Worm (Caenorhabditis elegans): ENCODE measurements around the gene myrf-2.

Gene myrf-2

DNA sequence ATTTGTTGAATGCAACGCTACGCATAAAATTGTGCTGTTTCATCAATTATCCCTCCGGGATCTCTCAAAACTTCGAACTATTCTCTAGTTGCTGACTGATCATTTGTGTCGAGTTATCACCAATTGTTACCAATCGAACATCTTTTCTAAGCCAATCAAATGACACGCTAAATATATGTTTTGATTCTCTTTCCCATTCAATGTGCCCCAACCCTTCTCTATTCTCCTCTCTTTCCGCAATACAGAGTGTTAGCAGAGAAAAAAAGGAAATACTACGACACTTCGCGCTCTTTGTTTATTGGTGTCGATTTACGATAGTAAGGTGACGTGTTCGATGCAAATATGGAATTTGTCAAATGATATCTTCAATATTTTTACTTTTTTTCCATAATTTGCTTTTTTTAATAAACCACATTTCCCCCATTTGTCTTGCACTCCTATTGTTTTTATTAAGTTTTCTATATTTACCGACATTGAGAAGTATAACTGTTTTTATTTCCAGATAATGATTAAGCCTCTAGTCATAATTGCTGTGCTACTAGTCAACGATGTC, 3.1 kb upstream of the myrf-2 start, which contains the start of gene nucb-1 (continued):
- peak; percentile 93 for TF ChIP-seq R02D3.7 (tag; optimal IDR thresholded peaks at IDR 0.05)
- TF ChIP-seq nhr-12 (tag; optimal IDR thresholded peaks at IDR 0.05) = no peak
- no peak for TF ChIP-seq aly-2 (tag; optimal IDR thresholded peaks at IDR 0.05)
- no peak for TF ChIP-seq tbx-2 (tag; optimal IDR thresholded peaks at IDR 0.05)
- TF ChIP-seq ZK546.5 (tag; optimal IDR thresholded peaks at IDR 0.05) = no peak
- peak; percentile 91 for TF ChIP-seq nfya-1 (tag; optimal IDR thresholded peaks at IDR 0.05; ENCODE audit: insufficient read depth)
- no peak for TF ChIP-seq snpc-4 (tag; optimal IDR thresholded peaks at IDR 0.05)
- no peak for TF ChIP-seq nhr-77 (tag; optimal IDR thresholded peaks at IDR 0.05)
- TF ChIP-seq unc-62 (GFP tag; optimal IDR thresholded peaks at IDR 0.05) = no peak
- no peak for TF ChIP-seq nhr-76 (tag; optimal IDR thresholded peaks at IDR 0.05)
- TF ChIP-seq ztf-4 (tag; optimal IDR thresholded peaks at IDR 0.05) = no peak
- no peak for TF ChIP-seq mml-1 (tag; optimal IDR thresholded peaks at IDR 0.05)
- no peak for TF ChIP-seq nhr-67 (tag; optimal IDR thresholded peaks at IDR 0.05)
- no peak for TF ChIP-seq egl-27 (tag; optimal IDR thresholded peaks at IDR 0.05)
- TF ChIP-seq jun-1 (tag; optimal IDR thresholded peaks at IDR 0.05) = no peak
- TF ChIP-seq unc-39 (tag; optimal IDR thresholded peaks at IDR 0.05) = no peak
- no peak for TF ChIP-seq zag-1 (tag; optimal IDR thresholded peaks at IDR 0.05)
- peak; percentile 80 for TF ChIP-seq hmg-11 (tag; optimal IDR thresholded peaks at IDR 0.05)
- peak; percentile 49 for TF ChIP-seq lin-15B (tag; optimal IDR thresholded peaks at IDR 0.05)
- peak; percentile 2 for TF ChIP-seq fkh-10 (GFP tag; optimal IDR thresholded peaks at IDR 0.05)
- no peak for TF ChIP-seq mdl-1 (tag; optimal IDR thresholded peaks at IDR 0.05)
- peak; percentile 60 for TF ChIP-seq elt-2 (tag; optimal IDR thresholded peaks at IDR 0.05)

DNA sequence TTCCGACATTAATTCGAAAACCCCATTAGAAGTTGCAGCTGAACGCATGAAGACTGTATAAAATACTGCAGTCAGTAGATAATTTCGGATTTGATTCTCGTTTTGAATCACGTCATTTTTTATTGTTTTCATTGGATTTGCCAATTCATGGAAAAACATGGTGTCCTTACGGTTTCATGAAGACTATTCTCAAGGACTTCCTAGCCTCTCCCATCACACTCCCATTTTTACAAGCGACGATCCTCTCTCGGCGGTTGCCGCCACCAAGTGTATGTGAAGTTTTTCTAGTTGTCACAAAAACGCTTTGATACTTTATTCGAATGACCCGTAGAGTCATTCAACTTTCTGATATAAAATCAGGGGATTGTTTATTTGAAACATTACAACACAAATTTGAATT, 4.4 kb downstream of the myrf-2 start:
- TF ChIP-seq nhr-25 (tag; optimal IDR thresholded peaks at IDR 0.05) (peak; percentile 68), nhr-28 (tag; optimal IDR thresholded peaks at IDR 0.05) (no peak)

DNA sequence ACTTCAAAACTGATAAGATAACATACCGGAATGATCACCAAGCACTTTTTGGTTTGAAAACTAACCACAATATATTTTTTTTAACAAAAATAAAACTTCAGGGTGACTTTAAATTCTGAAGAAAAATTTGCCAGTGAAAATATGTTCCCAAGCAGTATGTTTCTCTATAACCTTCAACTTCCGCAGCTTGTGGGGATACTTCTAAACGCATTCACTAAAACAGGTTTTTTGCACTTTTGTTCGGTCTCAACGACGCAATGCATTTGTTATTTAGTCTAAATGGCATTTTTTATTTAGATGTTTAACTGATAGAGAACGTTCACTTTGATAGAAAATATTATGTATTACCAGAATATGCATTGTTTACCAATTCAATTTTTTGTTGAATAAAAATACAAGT, 4.9 kb downstream of the myrf-2 start:
- TF ChIP-seq aly-2 (tag; optimal IDR thresholded peaks at IDR 0.05) (no peak), nhr-25 (tag; optimal IDR thresholded peaks at IDR 0.05) (peak; percentile 83)

- TF ChIP-seq zag-1 (tag; optimal IDR thresholded peaks at IDR 0.05) (no peak), pha-4 (tag; optimal IDR thresholded peaks at IDR 0.05) (peak; percentile 74), elt-2 (tag; optimal IDR thresholded peaks at IDR 0.05) (peak; percentile 55), nhr-237 (tag; optimal IDR thresholded peaks at IDR 0.05) (no peak), nhr-77 (tag; optimal IDR thresholded peaks at IDR 0.05) (no peak), sea-2 (GFP tag; optimal IDR thresholded peaks at IDR 0.05) (no peak), ceh-82 (tag; optimal IDR thresholded peaks at IDR 0.05) (no peak), fos-1 (tag; optimal IDR thresholded peaks at IDR 0.05) (peak; percentile 55), aly-2 (tag; optimal IDR thresholded peaks at IDR 0.05) (no peak), nhr-76 (tag; optimal IDR thresholded peaks at IDR 0.05) (no peak), eor-1 (tag; optimal IDR thresholded peaks at IDR 0.05) (no peak), egl-27 (tag; optimal IDR thresholded peaks at IDR 0.05) (peak; percentile 54), nhr-43 (tag; optimal IDR thresholded peaks at IDR 0.05; ENCODE audit: poor library complexity, severe bottlenecking) (peak; percentile 62), nhr-25 (tag; optimal IDR thresholded peaks at IDR 0.05) (peak; percentile 71), nhr-23 (tag; optimal IDR thresholded peaks at IDR 0.05) (no peak), lin-39 (tag; optimal IDR thresholded peaks at IDR 0.05) (peak; percentile 94), R02D3.7 (tag; optimal IDR thresholded peaks at IDR 0.05) (peak; percentile 47), lsy-12 (tag; optimal IDR thresholded peaks at IDR 0.05) (peak; percentile 68), nfya-1 (tag; optimal IDR thresholded peaks at IDR 0.05; ENCODE audit: insufficient read depth) (peak; percentile 84), ama-1 (optimal IDR thresholded peaks at IDR 0.05) (no peak), pqm-1 (tag; optimal IDR thresholded peaks at IDR 0.05) (peak; percentile 9), ceh-28 (tag; optimal IDR thresholded peaks at IDR 0.05) (peak; percentile 41), ztf-11 (tag; optimal IDR thresholded peaks at IDR 0.05) (no peak), elt-1 (tag; optimal IDR thresholded peaks at IDR 0.05) (peak; percentile 54), skn-1 (tag; optimal IDR thresholded peaks at IDR 0.05) (no peak), unc-62 (GFP tag; optimal IDR thresholded peaks at IDR 0.05) (peak; percentile 75), nhr-67 (tag; optimal IDR thresholded peaks at IDR 0.05) (no peak), lin-15B (tag; optimal IDR thresholded peaks at IDR 0.05) (peak; percentile 39), jun-1 (tag; optimal IDR thresholded peaks at IDR 0.05) (peak; percentile 74), hmg-11 (tag; optimal IDR thresholded peaks at IDR 0.05) (peak; percentile 94), nhr-11 (tag; optimal IDR thresholded peaks at IDR 0.05) (peak; percentile 79), snpc-4 (tag; optimal IDR thresholded peaks at IDR 0.05) (peak; percentile 50), unc-39 (tag; optimal IDR thresholded peaks at IDR 0.05) (no peak), mdl-1 (tag; optimal IDR thresholded peaks at IDR 0.05) (peak; percentile 87), nhr-28 (tag; optimal IDR thresholded peaks at IDR 0.05) (no peak), ceh-16 (tag; optimal IDR thresholded peaks at IDR 0.05) (no peak), tbx-2 (tag; optimal IDR thresholded peaks at IDR 0.05) (peak; percentile 65), fkh-10 (GFP tag; optimal IDR thresholded peaks at IDR 0.05) (peak; percentile 28), fkh-2 (tag; optimal IDR thresholded peaks at IDR 0.05) (no peak), ZK546.5 (tag; optimal IDR thresholded peaks at IDR 0.05) (no peak), nhr-12 (tag; optimal IDR thresholded peaks at IDR 0.05) (no peak), daf-12 (tag; optimal IDR thresholded peaks at IDR 0.05) (no peak), mml-1 (tag; optimal IDR thresholded peaks at IDR 0.05) (no peak), ztf-4 (tag; optimal IDR thresholded peaks at IDR 0.05) (no peak)
Observed at ce11 chrX:10188493-10188895, 5.7 kb downstream of the myrf-2 start.

Measured in whole organism, L3 larva.